Fruit fly (Drosophila melanogaster) S2 (cell line): ENCODE results near the gene Ada2a.

Experiments
- CG8478 ChIP-seq: fragments of >200 bp; optimal IDR thresholded peaks from 2 replicates; lab custom pipeline; 2018
- CTCF ChIP-seq, 2 experiments: fragments of >200 bp; optimal IDR thresholded peaks; 2 replicates each; lab custom pipeline; 2018

DNA sequence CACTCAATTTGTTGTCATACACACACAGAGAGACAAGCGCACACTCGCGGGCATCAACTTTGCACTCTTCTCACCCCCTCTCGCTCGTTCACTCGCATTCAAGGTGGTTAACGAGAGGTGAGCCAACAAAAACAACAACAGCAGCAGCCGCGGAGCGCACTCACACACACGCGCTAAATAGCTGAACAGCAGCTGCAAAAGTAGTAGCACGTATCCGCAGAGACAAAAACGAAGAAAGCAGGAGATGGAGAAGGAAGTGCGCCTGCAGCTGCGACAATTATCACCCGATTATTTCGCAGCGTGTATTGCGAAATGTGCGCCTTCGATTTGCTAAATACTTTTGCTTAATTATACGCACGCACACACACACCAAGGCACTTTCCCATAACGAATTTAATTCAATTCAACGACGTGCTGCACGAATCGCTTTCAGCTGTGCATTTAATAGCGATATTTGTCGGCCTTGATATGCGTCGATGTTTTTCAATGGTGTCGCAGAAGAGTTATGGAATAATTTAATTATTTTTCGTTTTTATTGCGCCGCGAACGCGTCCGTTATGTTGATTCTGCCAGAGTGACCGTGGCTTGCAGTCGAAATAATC is 43.1 kb upstream of the Ada2a start:
- TF ChIP-seq CTCF (optimal IDR thresholded peaks at IDR 0.05; lab: Kevin White, UChicago) (no peak), CG8478 (lab: Kevin White, UChicago) (no peak)
